Worm (Caenorhabditis elegans) whole organism, L3 larva: ENCODE measurements around the gene gdi-1.
A peak's percentile ranks its signal among the peaks of the same experiment; 100 is the strongest.
"Not testable (repeated sequence)": the region's sequence is repeated elsewhere in the genome, so short reads cannot be mapped to it uniquely, and the experiment has no call there.

Experiments
- ceh-82 ChIP-seq: fragments of 150-350 bp; optimal IDR thresholded peaks from 2 replicates; lab custom pipeline; 2014; ENCODE audit warnings: missing biosample characterization, missing genetic modification characterization
- nfya-1 ChIP-seq: sonication (generic microtip); optimal IDR thresholded peaks from 2 replicates; lab custom pipeline; 2017; ENCODE audit warnings: missing genetic modification characterization, mild to moderate bottlenecking, missing compliant biosample characterization, antibody characterized with exemption, moderate library complexity; ENCODE audit not compliant: insufficient read depth
- nhr-28 ChIP-seq: fragments of 150-350 bp; optimal IDR thresholded peaks from 2 replicates; lab custom pipeline; 2014; ENCODE audit warnings: missing biosample characterization, missing genetic modification characterization

ce11 chrIV:14763348-14763747 lies 29.3 kb downstream of the gdi-1 start:
- peak; percentile 69 for TF ChIP-seq nfya-1 (tag; lab: Kevin White, UChicago)
- not testable (repeated sequence) for TF ChIP-seq ceh-82 (tag; lab: Kevin White, UChicago); nhr-28
